Fruit fly (Drosophila melanogaster) whole organism, prepupa: ENCODE data around the gene Cyp6d5.

Experiments used
- CG11294 ChIP-seq: fragments of 200-800 bp; sonication (Bioruptor generic); IDR thresholded peaks from 2 replicates; pipeline ENCODE4 v1.3.6; 2022; ENCODE audit warnings: missing biosample characterization, missing genetic modification characterization
- CG11762 ChIP-seq: fragments of 200-800 bp; sonication (Bioruptor generic); optimal IDR thresholded peaks from 3 replicates; lab custom pipeline; 2016; ENCODE audit warnings: missing biosample characterization, missing genetic modification characterization; ENCODE audit not compliant: insufficient read depth
- CG15336 ChIP-seq: fragments of 200-800 bp; sonication (Bioruptor generic); IDR thresholded peaks from 2 replicates; pipeline ENCODE4 v1.3.6; 2022; ENCODE audit warnings: missing biosample characterization, missing genetic modification characterization
- CG1621 ChIP-seq: fragments of 200-800 bp; sonication (Bioruptor generic); optimal IDR thresholded peaks from 3 replicates; lab custom pipeline; 2018; ENCODE audit warnings: missing biosample characterization, mild to moderate bottlenecking, missing genetic modification characterization
- CG16779 ChIP-seq: fragments of 200-800 bp; sonication (Bioruptor generic); optimal IDR thresholded peaks from 3 replicates; lab custom pipeline; 2017; ENCODE audit warnings: missing biosample characterization, mild to moderate bottlenecking, missing genetic modification characterization
- CG3032 ChIP-seq: fragments of 200-800 bp; optimal IDR thresholded peaks from 2 replicates; lab custom pipeline; 2019; ENCODE audit warnings: missing biosample characterization, mild to moderate bottlenecking, missing genetic modification characterization, moderate library complexity
- CG32006 ChIP-seq: fragments of 200-800 bp; sonication (Bioruptor generic); optimal IDR thresholded peaks from 3 replicates; lab custom pipeline; 2017; ENCODE audit warnings: missing biosample characterization, mild to moderate bottlenecking, missing genetic modification characterization
- CG34406 ChIP-seq: fragments of 200-800 bp; sonication (Bioruptor generic); optimal IDR thresholded peaks from 3 replicates; lab custom pipeline; 2016; ENCODE audit warnings: missing biosample characterization, missing genetic modification characterization
- CG3919 ChIP-seq: fragments of 200-800 bp; sonication (Bioruptor generic); optimal IDR thresholded peaks from 3 replicates; lab custom pipeline; 2016; ENCODE audit warnings: missing biosample characterization, missing genetic modification characterization
- CG6276 ChIP-seq: fragments of 200-800 bp; sonication (Bioruptor generic); optimal IDR thresholded peaks from 2 replicates; lab custom pipeline; 2017; ENCODE audit warnings: missing biosample characterization, mild to moderate bottlenecking, missing genetic modification characterization
- CG6808 ChIP-seq: fragments of 200-800 bp; sonication (Bioruptor generic); optimal IDR thresholded peaks from 3 replicates; lab custom pipeline; 2017; ENCODE audit warnings: missing biosample characterization, missing genetic modification characterization, mild to moderate bottlenecking, moderate library complexity, missing genetic modification reagents
- CG6854 ChIP-seq: fragments of 200-800 bp; sonication (Bioruptor generic); optimal IDR thresholded peaks from 2 replicates; lab custom pipeline; 2017; ENCODE audit warnings: missing biosample characterization, mild to moderate bottlenecking, missing genetic modification characterization
- CG8119 ChIP-seq: fragments of 200-800 bp; sonication (Bioruptor generic); IDR thresholded peaks from 3 replicates; pipeline ENCODE4 v1.3.6; 2022; ENCODE audit warnings: missing biosample characterization, missing genetic modification characterization
- CG8319 ChIP-seq: fragments of 200-800 bp; sonication (Bioruptor generic); optimal IDR thresholded peaks from 3 replicates; lab custom pipeline; 2016; ENCODE audit warnings: missing biosample characterization, missing genetic modification characterization
- CG8632 ChIP-seq: fragments of 200-800 bp; sonication (Bioruptor generic); optimal IDR thresholded peaks from 3 replicates; lab custom pipeline; 2016; ENCODE audit warnings: missing biosample characterization, missing genetic modification characterization
- CG9139 ChIP-seq: fragments of 200-800 bp; sonication (Bioruptor generic); optimal IDR thresholded peaks from 3 replicates; lab custom pipeline; 2017; ENCODE audit warnings: missing biosample characterization, mild to moderate bottlenecking, missing genetic modification characterization
- Eip78C ChIP-seq: fragments of 200-800 bp; sonication (Bioruptor generic); peaks from one replicate; lab custom pipeline; 2016; ENCODE audit warnings: missing biosample characterization, missing genetic modification characterization
- Eip93F ChIP-seq: fragments of 200-800 bp; sonication (Bioruptor generic); optimal IDR thresholded peaks from 2 replicates; lab custom pipeline; 2016; ENCODE audit warnings: missing biosample characterization, mild to moderate bottlenecking, missing genetic modification characterization
- Ets21C ChIP-seq: fragments of 200-800 bp; sonication (Bioruptor generic); optimal IDR thresholded peaks from 3 replicates; lab custom pipeline; 2016; ENCODE audit warnings: missing biosample characterization, missing genetic modification characterization
- Gug ChIP-seq: fragments of 200-800 bp; sonication (Bioruptor generic); IDR thresholded peaks from 2 replicates; pipeline ENCODE4 v1.3.6; 2022; ENCODE audit warnings: missing biosample characterization, missing genetic modification characterization
- Hr39 ChIP-seq: fragments of 200-800 bp; sonication (Bioruptor generic); optimal IDR thresholded peaks from 2 replicates; lab custom pipeline; 2016; ENCODE audit warnings: missing biosample characterization, missing genetic modification characterization
- Hr4 ChIP-seq: fragments of 200-800 bp; sonication (Bioruptor generic); optimal IDR thresholded peaks from 3 replicates; lab custom pipeline; 2016; ENCODE audit warnings: missing biosample characterization, missing genetic modification characterization
- Met ChIP-seq: fragments of 200-800 bp; sonication (Bioruptor generic); optimal IDR thresholded peaks from 3 replicates; lab custom pipeline; 2016; ENCODE audit warnings: missing biosample characterization, missing genetic modification characterization
- OdsH ChIP-seq: fragments of 200-800 bp; sonication (Bioruptor generic); optimal IDR thresholded peaks from 3 replicates; lab custom pipeline; 2016; ENCODE audit warnings: missing biosample characterization, missing genetic modification characterization
- Smox ChIP-seq: fragments of 200-800 bp; sonication (Bioruptor generic); optimal IDR thresholded peaks from 3 replicates; lab custom pipeline; 2016; ENCODE audit warnings: missing biosample characterization, missing genetic modification characterization
- Sox102F ChIP-seq: fragments of 200-800 bp; sonication (Bioruptor generic); optimal IDR thresholded peaks from 2 replicates; lab custom pipeline; 2016; ENCODE audit warnings: missing biosample characterization, mild to moderate bottlenecking, missing genetic modification characterization
- Sox15 ChIP-seq: fragments of 200-800 bp; sonication (Bioruptor generic); optimal IDR thresholded peaks from 3 replicates; lab custom pipeline; 2016; ENCODE audit warnings: missing biosample characterization, missing genetic modification characterization
- dac ChIP-seq: fragments of 200-800 bp; sonication (Bioruptor generic); optimal IDR thresholded peaks from 2 replicates; lab custom pipeline; 2017; ENCODE audit warnings: missing biosample characterization, mild to moderate bottlenecking, missing genetic modification characterization
- esn ChIP-seq: fragments of 200-800 bp; sonication (Bioruptor generic); optimal IDR thresholded peaks from 2 replicates; lab custom pipeline; 2016; ENCODE audit warnings: missing biosample characterization, mild to moderate bottlenecking, missing genetic modification characterization, moderate library complexity
- fd59A ChIP-seq: fragments of 200-800 bp; sonication (Bioruptor generic); optimal IDR thresholded peaks from 2 replicates; lab custom pipeline; 2017; ENCODE audit warnings: missing biosample characterization, mild to moderate bottlenecking, missing genetic modification characterization, missing genetic modification reagents
- lz ChIP-seq: fragments of 200-800 bp; sonication (Bioruptor generic); optimal IDR thresholded peaks from 3 replicates; lab custom pipeline; 2016; ENCODE audit warnings: missing biosample characterization, missing genetic modification characterization
- net ChIP-seq: fragments of 200-800 bp; sonication (Bioruptor generic); optimal IDR thresholded peaks from 3 replicates; lab custom pipeline; 2016; ENCODE audit warnings: missing biosample characterization, missing genetic modification characterization
- salr ChIP-seq, 2 experiments: fragments of 200-800 bp; sonication (Bioruptor generic); optimal IDR thresholded peaks; 3 replicates each; lab custom pipeline; 2016 to 2018; ENCODE audit warnings: missing biosample characterization in 2 of 2, missing genetic modification characterization in 2 of 2, mild to moderate bottlenecking in 1 of 2
- ss ChIP-seq, 2 experiments: fragments of 200-800 bp; sonication (Bioruptor generic); optimal IDR thresholded peaks; 2 replicates in 1 of 2; 3 replicates in 1 of 2; lab custom pipeline; 2017 to 2018; ENCODE audit warnings: mild to moderate bottlenecking in 2 of 2, missing biosample characterization in 2 of 2, missing genetic modification characterization in 2 of 2, moderate library complexity in 1 of 2
- svp ChIP-seq: fragments of 200-800 bp; sonication (Bioruptor generic); peaks from one replicate; lab custom pipeline; 2016; ENCODE audit warnings: missing biosample characterization, missing genetic modification characterization
- topi ChIP-seq: fragments of 200-800 bp; sonication (Bioruptor generic); optimal IDR thresholded peaks from 3 replicates; lab custom pipeline; 2016; ENCODE audit warnings: missing biosample characterization, missing genetic modification characterization
- vri ChIP-seq: fragments of 200-800 bp; sonication (Bioruptor generic); optimal IDR thresholded peaks from 3 replicates; lab custom pipeline; 2016; ENCODE audit warnings: missing biosample characterization, mild to moderate bottlenecking, missing genetic modification characterization

Gene Cyp6d5

DNA sequence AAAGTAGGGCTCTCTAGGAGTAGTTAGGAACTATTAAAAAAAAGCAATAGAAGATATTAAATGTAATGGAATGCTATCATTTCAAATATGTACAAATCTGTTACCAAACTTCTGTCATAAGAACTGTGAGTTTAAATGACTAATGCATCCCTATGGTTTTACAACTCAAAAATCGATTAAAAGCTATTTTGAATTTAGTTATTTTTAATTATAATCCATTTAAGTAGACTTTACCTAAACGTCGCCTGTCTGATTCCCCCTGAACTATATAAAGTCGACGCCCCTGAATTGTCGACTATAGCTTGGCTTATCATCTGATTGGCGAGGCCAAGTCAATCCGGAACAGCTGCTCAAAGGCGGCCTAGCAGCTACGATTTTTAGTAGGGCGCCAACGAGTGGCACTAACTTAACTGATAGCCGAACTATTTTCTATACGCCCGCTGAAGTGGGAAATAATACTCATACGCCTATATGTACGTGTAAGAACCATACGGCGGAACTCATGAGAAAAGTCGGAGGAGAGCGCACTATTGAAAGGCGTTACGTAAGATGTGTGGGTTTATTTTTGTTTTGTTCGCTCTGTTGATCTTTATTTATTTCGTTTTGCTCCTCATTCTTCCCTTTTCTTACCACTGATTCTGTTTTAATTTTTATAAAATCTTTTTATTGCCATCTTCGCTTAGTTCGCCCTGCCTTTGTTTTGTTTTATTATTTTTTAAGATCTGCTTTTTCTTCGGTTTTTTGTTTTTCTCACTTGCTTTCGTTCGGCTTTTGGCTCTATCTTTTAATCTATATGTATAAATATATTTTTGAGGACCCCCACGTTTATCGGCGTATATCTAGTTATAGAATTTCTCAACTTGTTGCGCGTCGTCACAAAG lies 33.2 kb downstream of the Cyp6d5 start (continued):
- TF ChIP-seq CG6276 (GFP tag; lab: Kevin White, UChicago) (no peak), Ets21C (GFP tag; lab: Kevin White, UChicago) (peak; percentile 34), Sox102F (GFP tag; lab: Kevin White, UChicago) (peak; percentile 46), CG6808 (peak; percentile 81), CG11762 (peak; percentile 55), CG8119 (GFP tag; lab: Robert Waterston, UW) (peak; percentile 29; the same call in 2 of the 3 replicates), CG16779 (no peak), CG8632 (peak; percentile 73), Gug (GFP tag; lab: Robert Waterston, UW) (no peak), dac (GFP tag; lab: Kevin White, UChicago) (no peak), Eip78C (peak; percentile 93), Met (GFP tag; lab: Kevin White, UChicago) (peak; percentile 54), Smox (peak; percentile 52), ss (GFP tag; optimal IDR thresholded peaks at IDR 0.05; lab: Kevin White, UChicago) (peak in 1 of 2 experiments; percentile 75), Sox15 (GFP tag; lab: Kevin White, UChicago) (peak; percentile 75), Hr39 (GFP tag; lab: Kevin White, UChicago) (peak; percentile 61), OdsH (GFP tag; lab: Kevin White, UChicago) (peak; percentile 62), CG3919 (GFP tag; lab: Kevin White, UChicago) (peak; percentile 66), vri (GFP tag; lab: Kevin White, UChicago) (no peak), CG9139 (GFP tag; lab: Kevin White, UChicago) (no peak), topi (GFP tag; lab: Kevin White, UChicago) (peak; percentile 60), CG32006 (peak; percentile 44), CG1621 (tag; lab: Kevin White, UChicago) (peak; percentile 29), fd59A (peak; percentile 90), CG6854 (GFP tag; lab: Kevin White, UChicago) (no peak), CG8319 (GFP tag; lab: Kevin White, UChicago) (peak; percentile 71), net (no peak)

DNA sequence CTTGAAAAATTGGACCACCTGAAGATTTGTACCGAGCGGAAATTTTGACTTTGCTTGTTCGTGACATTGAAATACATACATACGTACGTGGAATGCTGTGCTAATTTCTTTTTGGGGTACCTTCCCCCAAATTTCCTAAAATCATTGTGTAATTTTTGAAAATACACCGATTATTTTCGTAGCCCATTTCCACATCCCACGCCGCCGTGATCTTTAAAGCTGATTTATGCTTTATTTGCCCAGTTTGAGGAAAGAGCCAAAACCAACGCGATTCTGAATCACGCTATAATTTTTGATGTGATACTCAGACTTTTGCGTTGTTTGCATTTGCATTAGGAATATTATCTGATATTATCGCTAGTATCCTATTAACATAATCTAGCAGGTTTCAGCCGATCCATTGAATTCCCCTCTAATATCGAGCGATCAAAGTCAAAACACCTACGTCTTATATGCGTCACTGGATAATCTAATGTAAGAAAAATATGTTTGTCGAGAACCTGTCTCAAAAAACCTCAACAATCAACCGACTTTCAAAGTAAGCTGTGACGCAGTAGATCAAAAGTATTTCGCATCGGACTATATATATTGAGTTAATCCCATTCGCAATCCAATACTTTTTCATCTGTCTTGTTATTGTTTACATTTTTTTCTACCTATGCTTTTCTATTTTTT lies 34.0 kb downstream of the Cyp6d5 start:
- TF ChIP-seq Eip78C (no peak), Met (GFP tag; lab: Kevin White, UChicago) (no peak), Eip93F (GFP tag; lab: Kevin White, UChicago) (no peak), CG6854 (GFP tag; lab: Kevin White, UChicago) (no peak), CG11294 (GFP tag; lab: Robert Waterston, UW) (no peak), CG15336 (no peak), topi (GFP tag; lab: Kevin White, UChicago) (no peak), lz (GFP tag; lab: Kevin White, UChicago) (no peak), svp (GFP tag; lab: Kevin White, UChicago) (no peak), Hr4 (GFP tag; lab: Kevin White, UChicago) (no peak), Smox (no peak), CG8632 (no peak), CG34406 (GFP tag; lab: Kevin White, UChicago) (no peak), esn (no peak), salr (GFP tag; optimal IDR thresholded peaks at IDR 0.05; lab: Kevin White, UChicago) (no peak), CG3032 (tag; lab: Kevin White, UChicago) (no peak)
- TF ChIP-seq, all 60 proteins: peak for 0
